Worm (Caenorhabditis elegans) whole organism, young adult: ENCODE data around the gene F13H10.8.
A peak's percentile ranks its signal among the peaks of the same experiment; 100 is the strongest.

Experiments used
- B0019.2 ChIP-seq: fragments of 200-800 bp; sonication (Bioruptor generic); conservative IDR thresholded peaks from 2 replicates; pipeline ENCODE4 v1.3.6; 2022; ENCODE audit warnings: missing genetic modification reagents, missing genetic modification characterization, missing compliant biosample characterization
- B0035.1 ChIP-seq: sonication (generic microtip); optimal IDR thresholded peaks from 2 replicates; lab custom pipeline; 2016; ENCODE audit warnings: missing genetic modification characterization, mild to moderate bottlenecking, missing compliant biosample characterization, missing genotype, missing genetic modification reagents
- F22D6.2 ChIP-seq: sonication (generic microtip); optimal IDR thresholded peaks from 2 replicates; lab custom pipeline; 2016; ENCODE audit warnings: mild to moderate bottlenecking, missing genetic modification characterization, missing compliant biosample characterization
- F33H1.4 ChIP-seq: fragments of 200-800 bp; sonication (Bioruptor generic); IDR thresholded peaks from 2 replicates; pipeline ENCODE4 v1.3.6; 2022; ENCODE audit warnings: missing genetic modification reagents, missing genetic modification characterization, missing compliant biosample characterization
- F49E8.2 ChIP-seq: sonication (generic microtip); optimal IDR thresholded peaks from 3 replicates; lab custom pipeline; 2017; ENCODE audit warnings: missing genetic modification characterization, mild to moderate bottlenecking, missing compliant biosample characterization, antibody characterized with exemption, moderate library complexity; ENCODE audit not compliant: insufficient read depth
- F52B5.7 ChIP-seq: sonication (generic microtip); optimal IDR thresholded peaks from 2 replicates; lab custom pipeline; 2016; ENCODE audit warnings: mild to moderate bottlenecking, missing genetic modification characterization, missing compliant biosample characterization
- F57A8.1 ChIP-seq: fragments of 200-800 bp; sonication (Bioruptor generic); optimal IDR thresholded peaks from 2 replicates; lab custom pipeline; 2018; ENCODE audit warnings: mild to moderate bottlenecking, missing genetic modification characterization, moderate library complexity, missing compliant biosample characterization
- T07F8.4 ChIP-seq: sonication (generic microtip); optimal IDR thresholded peaks from 2 replicates; lab custom pipeline; 2016; ENCODE audit warnings: mild to moderate bottlenecking, missing genetic modification characterization, moderate library complexity, missing compliant biosample characterization
- Y56A3A.18 ChIP-seq: fragments of 200-800 bp; sonication (Bioruptor generic); IDR thresholded peaks from 2 replicates; pipeline ENCODE4 v1.3.6; 2022; ENCODE audit warnings: missing genetic modification reagents, missing genetic modification characterization, missing compliant biosample characterization
- Y67H2A.10 ChIP-seq: fragments of 200-800 bp; sonication (Bioruptor generic); conservative IDR thresholded peaks from 2 replicates; pipeline ENCODE4 v1.3.6; 2022; ENCODE audit warnings: missing genetic modification reagents, missing genetic modification characterization, missing compliant biosample characterization
- Y79H2A.3 ChIP-seq: fragments of 200-800 bp; sonication (Bioruptor generic); conservative IDR thresholded peaks from 2 replicates; pipeline ENCODE4 v1.3.6; 2022; ENCODE audit warnings: missing genetic modification reagents, missing genetic modification characterization, missing compliant biosample characterization
- aptf-2 ChIP-seq: fragments of 200-800 bp; sonication (Bioruptor generic); conservative IDR thresholded peaks from 2 replicates; pipeline ENCODE4 v1.3.6; 2022; ENCODE audit warnings: missing genetic modification reagents, missing genetic modification characterization, missing compliant biosample characterization
- athp-1 ChIP-seq: sonication (generic microtip); optimal IDR thresholded peaks from 2 replicates; lab custom pipeline; 2017; ENCODE audit warnings: mild to moderate bottlenecking, missing genetic modification characterization, missing compliant biosample characterization
- attf-6 ChIP-seq: fragments of 200-800 bp; sonication (Bioruptor generic); IDR thresholded peaks from 2 replicates; pipeline ENCODE4 v1.3.6; 2022; ENCODE audit warnings: missing genetic modification reagents, missing genetic modification characterization, missing compliant biosample characterization
- cebp-1 ChIP-seq, 2 experiments: fragments of 200-800 bp in 1 of 2; sonication (Bioruptor generic) in 1 of 2; sonication (generic microtip) in 1 of 2; IDR thresholded peaks in 1 of 2; optimal IDR thresholded peaks in 1 of 2; 2 replicates each; pipeline versions ENCODE4 v1.3.6 to Lab custom; 2017 to 2022; ENCODE audit warnings: missing compliant biosample characterization in 2 of 2, missing genetic modification characterization in 2 of 2, mild to moderate bottlenecking in 1 of 2, missing genetic modification reagents in 1 of 2, moderate library complexity in 1 of 2
- dpl-1 ChIP-seq: fragments of 150-350 bp; optimal IDR thresholded peaks from 2 replicates; lab custom pipeline; 2014; ENCODE audit warnings: missing biosample characterization, missing genetic modification reagents, missing genetic modification characterization
- efl-1 ChIP-seq: fragments of 150-350 bp; optimal IDR thresholded peaks from 2 replicates; lab custom pipeline; 2014; ENCODE audit warnings: missing biosample characterization, missing genetic modification reagents, missing genetic modification characterization
- egrh-3 ChIP-seq: fragments of 200-800 bp; sonication (Bioruptor generic); IDR thresholded peaks from 2 replicates; pipeline ENCODE4 v1.3.6; 2022; ENCODE audit warnings: missing genetic modification reagents, missing genetic modification characterization, missing compliant biosample characterization
- him-1 ChIP-seq: sonication (generic microtip); optimal IDR thresholded peaks from 2 replicates; lab custom pipeline; 2016; ENCODE audit warnings: missing genotype, missing genetic modification reagents, missing genetic modification characterization, missing compliant biosample characterization
- hmg-20 ChIP-seq: fragments of 200-800 bp; sonication (Bioruptor generic); IDR thresholded peaks from 2 replicates; pipeline ENCODE4 v1.3.6; 2022; ENCODE audit warnings: missing genetic modification reagents, missing genetic modification characterization, missing compliant biosample characterization
- hrde-1 ChIP-seq: sonication (generic microtip); optimal IDR thresholded peaks from 2 replicates; lab custom pipeline; 2016; ENCODE audit warnings: missing genetic modification characterization, mild to moderate bottlenecking, missing compliant biosample characterization, moderate library complexity, missing genotype, missing genetic modification reagents, borderline replicate concordance
- let-526 ChIP-seq: fragments of 200-800 bp; sonication (Bioruptor generic); IDR thresholded peaks from 2 replicates; pipeline ENCODE4 v1.3.6; 2022; ENCODE audit warnings: missing genetic modification reagents, missing genetic modification characterization, missing compliant biosample characterization
- lin-26 ChIP-seq: fragments of 200-800 bp; sonication (Bioruptor generic); IDR thresholded peaks from 2 replicates; pipeline ENCODE4 v1.3.6; 2022; ENCODE audit warnings: missing genetic modification reagents, missing genetic modification characterization, missing compliant biosample characterization
- lin-40 ChIP-seq: sonication (generic microtip); optimal IDR thresholded peaks from 2 replicates; lab custom pipeline; 2016; ENCODE audit warnings: missing genetic modification characterization, mild to moderate bottlenecking, missing compliant biosample characterization, missing genotype, missing genetic modification reagents
- lir-1 ChIP-seq: fragments of 200-800 bp; sonication (Bioruptor generic); conservative IDR thresholded peaks from 2 replicates; pipeline ENCODE4 v1.3.6; 2022; ENCODE audit warnings: missing genetic modification reagents, missing genetic modification characterization, missing compliant biosample characterization
- madf-10 ChIP-seq: sonication (generic microtip); optimal IDR thresholded peaks from 2 replicates; lab custom pipeline; 2016; ENCODE audit warnings: mild to moderate bottlenecking, missing genetic modification characterization, missing compliant biosample characterization
- madf-3 ChIP-seq: fragments of 200-800 bp; sonication (Bioruptor generic); IDR thresholded peaks from 2 replicates; pipeline ENCODE4 v1.3.6; 2022; ENCODE audit warnings: missing genetic modification reagents, missing genetic modification characterization, missing compliant biosample characterization
- mxl-1 ChIP-seq: sonication (generic microtip); optimal IDR thresholded peaks from 2 replicates; lab custom pipeline; 2016; ENCODE audit warnings: missing genetic modification characterization, missing compliant biosample characterization
- nfya-1 ChIP-seq: sonication (generic microtip); optimal IDR thresholded peaks from 2 replicates; lab custom pipeline; 2017; ENCODE audit warnings: antibody characterized with exemption, missing compliant biosample characterization, missing genetic modification characterization, borderline replicate concordance; ENCODE audit not compliant: insufficient read depth
- nfya-2 ChIP-seq: fragments of 200-800 bp; sonication (Bioruptor generic); IDR thresholded peaks from 2 replicates; pipeline ENCODE4 v1.3.6; 2022; ENCODE audit warnings: missing genetic modification reagents, missing genetic modification characterization, missing compliant biosample characterization
- nhr-179 ChIP-seq: sonication (generic microtip); optimal IDR thresholded peaks from 2 replicates; lab custom pipeline; 2016; ENCODE audit warnings: mild to moderate bottlenecking, missing genetic modification characterization, missing compliant biosample characterization
- pha-4 ChIP-seq: fragments of 150-350 bp; sonication (generic microtip); optimal IDR thresholded peaks from 2 replicates; lab custom pipeline; 2014; ENCODE audit warnings: missing biosample characterization, missing genetic modification reagents, missing genetic modification characterization
- repo-1 ChIP-seq: sonication (generic microtip); optimal IDR thresholded peaks from 2 replicates; lab custom pipeline; 2017; ENCODE audit warnings: mild to moderate bottlenecking, missing genetic modification characterization, missing compliant biosample characterization
- sea-2 ChIP-seq: fragments of 200-800 bp; sonication (Bioruptor generic); IDR thresholded peaks from 2 replicates; pipeline ENCODE4 v1.3.6; 2022; ENCODE audit warnings: missing genetic modification characterization, missing compliant biosample characterization
- snpc-3.4 ChIP-seq: sonication (generic microtip); optimal IDR thresholded peaks from 2 replicates; lab custom pipeline; 2017; ENCODE audit warnings: missing genetic modification characterization, mild to moderate bottlenecking, missing compliant biosample characterization, antibody characterized with exemption, moderate library complexity, missing genotype, missing genetic modification reagents
- unc-130 ChIP-seq: sonication (generic microtip); optimal IDR thresholded peaks from 2 replicates; lab custom pipeline; 2016; ENCODE audit warnings: missing genetic modification reagents, missing genetic modification characterization, missing compliant biosample characterization
- zim-3 ChIP-seq: sonication (generic microtip); optimal IDR thresholded peaks from 2 replicates; lab custom pipeline; 2017; ENCODE audit warnings: mild to moderate bottlenecking, missing genetic modification characterization, moderate library complexity, missing compliant biosample characterization
- ztf-25 ChIP-seq: fragments of 200-800 bp; sonication (Bioruptor generic); IDR thresholded peaks from 2 replicates; pipeline ENCODE4 v1.3.6; 2022; ENCODE audit warnings: missing genetic modification reagents, missing genetic modification characterization, missing compliant biosample characterization
- ztf-26 ChIP-seq: sonication (generic microtip); optimal IDR thresholded peaks from 2 replicates; lab custom pipeline; 2017; ENCODE audit warnings: missing genetic modification characterization, missing compliant biosample characterization
- ztf-28 ChIP-seq: fragments of 200-800 bp; sonication (Bioruptor generic); IDR thresholded peaks from 2 replicates; pipeline ENCODE4 v1.3.6; 2022; ENCODE audit warnings: missing genetic modification reagents, missing genetic modification characterization, missing compliant biosample characterization

F13H10.8 gene

ce11 chrIV:11062984-11063613, 42.8 kb downstream of the F13H10.8 start:
- TF ChIP-seq T07F8.4 (tag; lab: Kevin White, UChicago): no peak
- TF ChIP-seq madf-3 (GFP tag; lab: Robert Waterston, UW): 0 out of 2 replicates have a peak, but pooled peaks have one; percentile 3
- TF ChIP-seq let-526: no peak

ce11 chrIV:11063962-11064361, 43.6 kb downstream of the F13H10.8 start, which contains the start of gene ttr-16:
Gene ttr-16 (minus strand): TSS chrIV:11064137.
- TF ChIP-seq lir-1 (GFP tag; lab: Robert Waterston, UW): no peak
- TF ChIP-seq lin-26: no peak
- TF ChIP-seq F22D6.2 (tag; lab: Kevin White, UChicago): no peak
- TF ChIP-seq Y56A3A.18 (GFP tag; lab: Robert Waterston, UW): no peak
- TF ChIP-seq hrde-1: no peak
- TF ChIP-seq F49E8.2 (tag; lab: Kevin White, UChicago): no peak
- TF ChIP-seq F33H1.4 (GFP tag; lab: Robert Waterston, UW): no peak
- no peak for TF ChIP-seq Y67H2A.10
- TF ChIP-seq zim-3: no peak
- TF ChIP-seq egrh-3 (GFP tag; lab: Robert Waterston, UW): no peak
- TF ChIP-seq ztf-28 (GFP tag; lab: Robert Waterston, UW): no peak
- TF ChIP-seq nhr-179 (tag; lab: Kevin White, UChicago): no peak
- no peak for TF ChIP-seq aptf-2 (GFP tag; lab: Robert Waterston, UW)
- TF ChIP-seq hmg-20: no peak
- TF ChIP-seq, all 124 proteins: peak for 0

- no peak for TF ChIP-seq lin-40 (tag; lab: Kevin White, UChicago)
- no peak for TF ChIP-seq madf-10 (tag; lab: Kevin White, UChicago)
- no peak for TF ChIP-seq nfya-2 (GFP tag; lab: Robert Waterston, UW)
- no peak for TF ChIP-seq Y79H2A.3 (GFP tag; lab: Robert Waterston, UW)
- TF ChIP-seq mxl-1 (tag; lab: Kevin White, UChicago): no peak
- TF ChIP-seq repo-1 (tag; lab: Kevin White, UChicago): no peak
- no peak for TF ChIP-seq athp-1 (tag; lab: Kevin White, UChicago)
- TF ChIP-seq efl-1 (GFP tag; lab: Kevin White, UChicago): no peak
- TF ChIP-seq pha-4: no peak
- TF ChIP-seq him-1: no peak
- TF ChIP-seq F57A8.1 (GFP tag; lab: Kevin White, UChicago): no peak
- TF ChIP-seq attf-6 (GFP tag; lab: Robert Waterston, UW): no peak
- no peak for TF ChIP-seq Y56A3A.18 (GFP tag; lab: Robert Waterston, UW)
- no peak for TF ChIP-seq cebp-1 (GFP tag; IDR thresholded peaks at IDR 0.05; lab: Robert Waterston, UW)
- TF ChIP-seq cebp-1 (tag; optimal IDR thresholded peaks at IDR 0.05; lab: Kevin White, UChicago): no peak
- no peak for TF ChIP-seq sea-2 (GFP tag; lab: Robert Waterston, UW)
- TF ChIP-seq lin-26: no peak
- no peak for TF ChIP-seq snpc-3.4 (tag; lab: Kevin White, UChicago)
Observed at ce11 chrIV:11067003-11067402, 46.7 kb downstream of the F13H10.8 start, which contains the start of gene ttr-17. Gene ttr-17 (minus strand): TSS chrIV:11067026.

ce11 chrIV:11068314-11068713, 48.0 kb downstream of the F13H10.8 start:
- no peak for TF ChIP-seq ztf-26 (tag; lab: Kevin White, UChicago)
- no peak for TF ChIP-seq aptf-2 (GFP tag; lab: Robert Waterston, UW)
- no peak for TF ChIP-seq athp-1 (tag; lab: Kevin White, UChicago)
- TF ChIP-seq B0019.2 (GFP tag; lab: Robert Waterston, UW): no peak
- no peak for TF ChIP-seq B0035.1 (tag; lab: Kevin White, UChicago)
- TF ChIP-seq ztf-25: no peak
- no peak for TF ChIP-seq nfya-1
- TF ChIP-seq F52B5.7: no peak
- no peak for TF ChIP-seq dpl-1
- TF ChIP-seq unc-130 (GFP tag; lab: Kevin White, UChicago): no peak
